Worm (Caenorhabditis elegans) whole organism, early embryonic: ENCODE data around the gene Y69A2AR.32.

Experiments
- tbx-37 ChIP-seq: fragments of 200-800 bp; sonication (Bioruptor generic); conservative IDR thresholded peaks from 2 replicates; pipeline ENCODE4 v1.3.6; 2022; ENCODE audit warnings: missing genetic modification reagents, missing genetic modification characterization, missing compliant biosample characterization
- tra-4 ChIP-seq: sonication (generic microtip); optimal IDR thresholded peaks from 2 replicates; lab custom pipeline; 2017; ENCODE audit warnings: missing genetic modification characterization, missing compliant biosample characterization

- TF ChIP-seq tra-4 (tag; lab: Kevin White, UChicago) (no peak), tbx-37 (GFP tag; lab: Robert Waterston, UW) (no peak)
Measured at ce11 chrIV:2613754-2614244, 3.6 kb downstream of the Y69A2AR.32 start, which contains the start of gene daao-1.
